Worm (Caenorhabditis elegans) whole organism, dauer: ENCODE measurements around the gene htp-2.

Experiments used
- unc-62 ChIP-seq: sonication (generic microtip); optimal IDR thresholded peaks from 2 replicates; lab custom pipeline; 2017; ENCODE audit warnings: missing biosample characterization, missing genetic modification reagents, missing genetic modification characterization

htp-2 gene

DNA sequence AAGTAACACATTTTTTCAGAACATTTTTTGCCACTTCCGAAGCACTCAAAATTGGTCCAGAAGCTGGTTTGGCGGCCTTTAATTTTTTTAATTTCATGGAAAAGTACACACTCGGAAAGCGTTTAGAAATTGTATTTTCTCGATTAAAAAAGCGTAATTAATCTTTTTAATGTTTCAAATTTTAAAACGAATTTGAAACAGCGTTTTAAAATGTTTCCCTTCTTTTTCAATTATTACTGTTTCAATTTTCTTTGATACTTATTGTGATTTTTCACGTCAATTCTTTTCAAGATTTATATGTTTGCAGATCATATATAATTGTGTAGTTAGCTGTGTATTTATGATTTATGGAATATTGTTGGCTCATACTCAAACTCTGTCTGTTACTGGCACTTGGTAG lies 44.7 kb downstream of the htp-2 start, which contains the start of gene acr-25:
TSS of gene acr-25 (plus strand) at position 301 of the 400 bp plus-strand sequence.
- TF ChIP-seq unc-62 (GFP tag; lab: Kevin White, UChicago) = no peak
